Fruit fly (Drosophila melanogaster) whole organism, prepupa: ENCODE measurements around the gene CG2104.

ENCODE experiments used
- CG10631 ChIP-seq: fragments of 200-800 bp; sonication (Bioruptor generic); optimal IDR thresholded peaks from 2 replicates; lab custom pipeline; 2016; ENCODE audit warnings: missing biosample characterization, missing genetic modification characterization
- CG10669 ChIP-seq: fragments of 200-800 bp; sonication (Bioruptor generic); optimal IDR thresholded peaks from 3 replicates; lab custom pipeline; 2018; ENCODE audit warnings: missing biosample characterization, mild to moderate bottlenecking, missing genetic modification characterization, moderate library complexity
- CG11294 ChIP-seq: fragments of 200-800 bp; sonication (Bioruptor generic); IDR thresholded peaks from 2 replicates; pipeline ENCODE4 v1.3.6; 2022; ENCODE audit warnings: missing biosample characterization, missing genetic modification characterization
- CG11762 ChIP-seq: fragments of 200-800 bp; sonication (Bioruptor generic); optimal IDR thresholded peaks from 3 replicates; lab custom pipeline; 2016; ENCODE audit warnings: missing biosample characterization, missing genetic modification characterization; ENCODE audit not compliant: insufficient read depth
- CG11902 ChIP-seq: fragments of 200-800 bp; sonication (Bioruptor generic); optimal IDR thresholded peaks from 3 replicates; lab custom pipeline; 2016; ENCODE audit warnings: missing biosample characterization, missing genetic modification characterization
- CG1621 ChIP-seq: fragments of 200-800 bp; sonication (Bioruptor generic); optimal IDR thresholded peaks from 3 replicates; lab custom pipeline; 2018; ENCODE audit warnings: missing biosample characterization, mild to moderate bottlenecking, missing genetic modification characterization
- CG3032 ChIP-seq: fragments of 200-800 bp; optimal IDR thresholded peaks from 2 replicates; lab custom pipeline; 2019; ENCODE audit warnings: missing biosample characterization, mild to moderate bottlenecking, missing genetic modification characterization, moderate library complexity
- CG31627 ChIP-seq: fragments of 200-800 bp; sonication (Bioruptor generic); optimal IDR thresholded peaks from 3 replicates; lab custom pipeline; 2016; ENCODE audit warnings: missing biosample characterization, missing genetic modification characterization
- CG32006 ChIP-seq: fragments of 200-800 bp; sonication (Bioruptor generic); optimal IDR thresholded peaks from 3 replicates; lab custom pipeline; 2017; ENCODE audit warnings: missing biosample characterization, mild to moderate bottlenecking, missing genetic modification characterization
- CG34406 ChIP-seq: fragments of 200-800 bp; sonication (Bioruptor generic); optimal IDR thresholded peaks from 3 replicates; lab custom pipeline; 2016; ENCODE audit warnings: missing biosample characterization, missing genetic modification characterization
- CG3919 ChIP-seq: fragments of 200-800 bp; sonication (Bioruptor generic); optimal IDR thresholded peaks from 3 replicates; lab custom pipeline; 2016; ENCODE audit warnings: missing biosample characterization, missing genetic modification characterization
- CG6163 ChIP-seq: fragments of 200-800 bp; sonication (Bioruptor generic); IDR thresholded peaks from 3 replicates; pipeline ENCODE4 v1.3.6; 2022; ENCODE audit warnings: missing biosample characterization, missing genetic modification characterization
- CG6808 ChIP-seq: fragments of 200-800 bp; sonication (Bioruptor generic); optimal IDR thresholded peaks from 3 replicates; lab custom pipeline; 2017; ENCODE audit warnings: missing biosample characterization, missing genetic modification characterization, mild to moderate bottlenecking, moderate library complexity, missing genetic modification reagents
- CG8119 ChIP-seq: fragments of 200-800 bp; sonication (Bioruptor generic); IDR thresholded peaks from 3 replicates; pipeline ENCODE4 v1.3.6; 2022; ENCODE audit warnings: missing biosample characterization, missing genetic modification characterization
- CG8319 ChIP-seq: fragments of 200-800 bp; sonication (Bioruptor generic); optimal IDR thresholded peaks from 3 replicates; lab custom pipeline; 2016; ENCODE audit warnings: missing biosample characterization, missing genetic modification characterization
- CG8632 ChIP-seq: fragments of 200-800 bp; sonication (Bioruptor generic); optimal IDR thresholded peaks from 3 replicates; lab custom pipeline; 2016; ENCODE audit warnings: missing biosample characterization, missing genetic modification characterization
- CG9139 ChIP-seq: fragments of 200-800 bp; sonication (Bioruptor generic); optimal IDR thresholded peaks from 3 replicates; lab custom pipeline; 2017; ENCODE audit warnings: missing biosample characterization, mild to moderate bottlenecking, missing genetic modification characterization
- Eip75B ChIP-seq: fragments of 200-800 bp; sonication (Bioruptor generic); optimal IDR thresholded peaks from 3 replicates; lab custom pipeline; 2016; ENCODE audit warnings: missing biosample characterization, missing genetic modification characterization
- Eip93F ChIP-seq: fragments of 200-800 bp; sonication (Bioruptor generic); optimal IDR thresholded peaks from 2 replicates; lab custom pipeline; 2016; ENCODE audit warnings: missing biosample characterization, mild to moderate bottlenecking, missing genetic modification characterization
- Ets21C ChIP-seq: fragments of 200-800 bp; sonication (Bioruptor generic); optimal IDR thresholded peaks from 3 replicates; lab custom pipeline; 2016; ENCODE audit warnings: missing biosample characterization, missing genetic modification characterization
- Ets96B ChIP-seq: fragments of 200-800 bp; optimal IDR thresholded peaks from 2 replicates; lab custom pipeline; 2019; ENCODE audit warnings: missing biosample characterization, mild to moderate bottlenecking, missing genetic modification characterization, moderate library complexity
- Gug ChIP-seq: fragments of 200-800 bp; sonication (Bioruptor generic); IDR thresholded peaks from 2 replicates; pipeline ENCODE4 v1.3.6; 2022; ENCODE audit warnings: missing biosample characterization, missing genetic modification characterization
- Hr4 ChIP-seq: fragments of 200-800 bp; sonication (Bioruptor generic); optimal IDR thresholded peaks from 3 replicates; lab custom pipeline; 2016; ENCODE audit warnings: missing biosample characterization, missing genetic modification characterization
- Lpt ChIP-seq: fragments of 200-800 bp; sonication (Bioruptor generic); optimal IDR thresholded peaks from 3 replicates; lab custom pipeline; 2016; ENCODE audit warnings: missing biosample characterization, missing genetic modification characterization
- Smox ChIP-seq: fragments of 200-800 bp; sonication (Bioruptor generic); optimal IDR thresholded peaks from 3 replicates; lab custom pipeline; 2016; ENCODE audit warnings: missing biosample characterization, missing genetic modification characterization
- Sox14 ChIP-seq: fragments of 200-800 bp; sonication (Bioruptor generic); optimal IDR thresholded peaks from 3 replicates; lab custom pipeline; 2016; ENCODE audit warnings: missing biosample characterization, missing genetic modification characterization
- achi ChIP-seq: fragments of 200-800 bp; sonication (Bioruptor generic); optimal IDR thresholded peaks from 3 replicates; lab custom pipeline; 2016; ENCODE audit warnings: missing biosample characterization, missing genetic modification characterization
- acj6 ChIP-seq: fragments of 200-800 bp; sonication (Bioruptor generic); optimal IDR thresholded peaks from 3 replicates; lab custom pipeline; 2016; ENCODE audit warnings: missing biosample characterization, missing genetic modification characterization
- cyc ChIP-seq: fragments of 200-800 bp; sonication (Bioruptor generic); optimal IDR thresholded peaks from 3 replicates; lab custom pipeline; 2016; ENCODE audit warnings: missing biosample characterization, missing genetic modification characterization
- dac ChIP-seq: fragments of 200-800 bp; sonication (Bioruptor generic); optimal IDR thresholded peaks from 2 replicates; lab custom pipeline; 2017; ENCODE audit warnings: missing biosample characterization, mild to moderate bottlenecking, missing genetic modification characterization
- eg ChIP-seq: fragments of 200-800 bp; sonication (Bioruptor generic); IDR thresholded peaks from 3 replicates; pipeline ENCODE4 v1.3.6; 2022; ENCODE audit warnings: missing biosample characterization, missing genetic modification characterization
- esn ChIP-seq: fragments of 200-800 bp; sonication (Bioruptor generic); optimal IDR thresholded peaks from 2 replicates; lab custom pipeline; 2016; ENCODE audit warnings: missing biosample characterization, mild to moderate bottlenecking, missing genetic modification characterization, moderate library complexity
- fd59A ChIP-seq: fragments of 200-800 bp; sonication (Bioruptor generic); optimal IDR thresholded peaks from 2 replicates; lab custom pipeline; 2017; ENCODE audit warnings: missing biosample characterization, mild to moderate bottlenecking, missing genetic modification characterization, missing genetic modification reagents
- fkh ChIP-seq: fragments of 200-800 bp; sonication (Bioruptor generic); optimal IDR thresholded peaks from 3 replicates; lab custom pipeline; 2017; ENCODE audit warnings: missing biosample characterization, mild to moderate bottlenecking, missing genetic modification characterization, moderate library complexity
- net ChIP-seq: fragments of 200-800 bp; sonication (Bioruptor generic); optimal IDR thresholded peaks from 3 replicates; lab custom pipeline; 2016; ENCODE audit warnings: missing biosample characterization, missing genetic modification characterization
- pdm3 ChIP-seq: fragments of 200-800 bp; sonication (Bioruptor generic); optimal IDR thresholded peaks from 3 replicates; lab custom pipeline; 2016; ENCODE audit warnings: missing biosample characterization, missing genetic modification characterization
- spab ChIP-seq: fragments of 200-800 bp; sonication (Bioruptor generic); optimal IDR thresholded peaks from 2 replicates; lab custom pipeline; 2017; ENCODE audit warnings: missing biosample characterization, mild to moderate bottlenecking, missing genetic modification characterization, missing genetic modification reagents
- svp ChIP-seq: fragments of 200-800 bp; sonication (Bioruptor generic); peaks from one replicate; lab custom pipeline; 2016; ENCODE audit warnings: missing biosample characterization, missing genetic modification characterization

CG2104 gene

DNA sequence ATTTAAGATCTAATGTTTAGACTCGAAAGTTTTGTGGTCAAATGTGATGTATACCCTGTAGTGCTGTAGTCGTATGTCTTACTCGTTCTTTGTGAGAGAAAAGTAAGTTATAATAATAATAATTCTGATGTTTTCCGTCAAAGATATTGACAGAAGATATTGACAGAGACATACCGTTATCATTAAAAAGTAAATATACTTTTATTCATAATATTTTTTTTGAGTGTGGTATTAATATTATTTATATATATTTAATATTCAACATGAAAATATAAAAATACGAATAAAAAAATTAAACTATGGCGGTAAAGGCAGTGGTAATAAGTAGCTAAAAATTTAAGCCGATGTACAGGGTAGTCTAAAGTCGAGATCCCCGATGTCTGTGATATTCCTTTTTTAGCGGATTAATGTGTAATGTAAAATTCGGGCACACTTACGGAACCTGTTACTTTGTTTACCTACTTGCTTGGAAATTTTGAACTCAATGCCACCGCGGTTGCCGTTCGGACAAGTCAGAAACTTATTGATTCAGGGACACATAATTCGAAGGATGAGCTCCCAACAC, 43.3 kb upstream of the CG2104 start, which contains the start of the genes CG2100 and CG1236 (continued):
- TF ChIP-seq CG1621 (tag; lab: Kevin White, UChicago) (peak; percentile 53), achi (GFP tag; lab: Kevin White, UChicago) (peak; percentile 86), Eip93F (peak; percentile 22), Hr4 (peak; percentile 62), CG3919 (GFP tag; lab: Kevin White, UChicago) (peak; percentile 85), cyc (GFP tag; lab: Kevin White, UChicago) (peak; percentile 76), CG8119 (GFP tag; lab: Robert Waterston, UW) (peak; percentile 87), CG11762 (GFP tag; lab: Kevin White, UChicago) (peak; percentile 64), CG10631 (GFP tag; lab: Kevin White, UChicago) (peak; percentile 85), CG34406 (GFP tag; lab: Kevin White, UChicago) (peak; percentile 86), Sox14 (GFP tag; lab: Kevin White, UChicago) (peak; percentile 84), CG32006 (GFP tag; lab: Kevin White, UChicago) (peak; percentile 93), CG10669 (GFP tag; lab: Kevin White, UChicago) (peak; percentile 75), CG31627 (GFP tag; lab: Kevin White, UChicago) (peak; percentile 67), CG9139 (peak; percentile 76), Eip75B (peak; percentile 47), net (GFP tag; lab: Kevin White, UChicago) (peak; percentile 79), eg (no peak; the same call in 1 of the 3 replicates), CG8319 (peak; percentile 56), CG6808 (GFP tag; lab: Kevin White, UChicago) (peak; percentile 78)

- TF ChIP-seq fkh (GFP tag; lab: Kevin White, UChicago), result peak; percentile 56
- TF ChIP-seq CG10669 (GFP tag; lab: Kevin White, UChicago), result no peak
- no peak for TF ChIP-seq dac
- TF ChIP-seq, all 60 proteins: peak for 1
These were observed 40.1 kb upstream of the CG2104 start, which contains the start of gene CG1239 for dm6 chr3R:5733181-5733580. Gene CG1239 (plus strand): TSS chr3R:5733513.

DNA sequence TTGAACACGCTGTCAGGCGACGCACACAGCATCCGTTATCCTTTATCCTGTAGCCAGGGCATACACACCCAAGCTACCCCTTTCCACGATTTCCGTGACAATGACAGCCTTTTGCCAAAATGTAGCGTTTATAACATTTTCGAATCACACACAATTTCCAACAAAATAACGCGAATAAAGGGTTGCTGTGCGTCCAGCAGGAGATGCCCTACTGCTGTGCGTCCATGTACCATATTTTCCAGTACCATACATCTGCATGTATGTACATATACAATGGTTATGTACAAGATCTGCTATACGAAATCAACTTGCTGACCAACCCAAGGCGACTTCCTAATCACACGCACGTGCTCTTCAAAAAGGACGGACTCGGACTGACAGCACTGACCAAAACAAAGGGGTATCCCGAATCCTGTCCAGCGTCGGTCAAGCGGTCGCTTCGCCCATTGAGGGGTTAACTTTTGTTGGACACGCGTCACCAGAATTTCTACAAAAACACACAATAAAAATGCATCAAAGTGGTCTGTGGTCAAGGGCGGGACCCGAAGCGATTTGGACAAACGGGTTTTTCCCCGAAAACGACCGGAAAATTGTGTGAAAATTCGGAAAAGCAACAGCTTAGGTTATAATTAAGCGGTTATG, 34.8 kb upstream of the CG2104 start:
- no peak for TF ChIP-seq Smox (GFP tag; lab: Kevin White, UChicago)
- TF ChIP-seq CG11902 (GFP tag; lab: Kevin White, UChicago), result no peak
- TF ChIP-seq CG6163 (GFP tag; lab: Robert Waterston, UW), result no peak
- TF ChIP-seq pdm3 (GFP tag; lab: Kevin White, UChicago), result no peak
- no peak for TF ChIP-seq CG8119 (GFP tag; lab: Robert Waterston, UW)
- no peak for TF ChIP-seq CG31627 (GFP tag; lab: Kevin White, UChicago)
- TF ChIP-seq esn, result no peak
- no peak for TF ChIP-seq Eip75B
- no peak for TF ChIP-seq spab (GFP tag; lab: Kevin White, UChicago)
- TF ChIP-seq eg, result no peak
- no peak for TF ChIP-seq Ets96B (tag; lab: Kevin White, UChicago)

DNA sequence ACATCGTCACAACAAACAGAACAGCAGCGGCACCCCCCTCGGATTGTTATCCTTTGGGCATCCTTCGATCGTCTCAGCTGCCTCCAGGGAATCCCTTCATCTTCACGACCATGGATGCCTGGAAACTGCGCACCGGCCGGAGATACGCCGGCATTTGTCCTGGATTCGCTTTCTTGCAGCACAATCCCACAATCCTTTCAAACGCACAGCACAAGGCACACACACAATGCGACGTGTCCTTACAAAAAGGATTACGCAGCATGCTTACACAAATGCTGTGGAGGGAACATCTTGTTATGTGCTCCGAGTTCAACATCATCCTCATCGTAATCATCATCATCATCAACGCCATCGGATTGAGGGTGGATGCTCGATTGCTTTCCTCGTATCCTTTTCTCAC, 30.0 kb upstream of the CG2104 start:
- TF ChIP-seq CG8632 (GFP tag; lab: Kevin White, UChicago), result no peak

dm6 chr3R:5716755-5717309, 23.7 kb upstream of the CG2104 start, which contains the start of gene cas:
Gene cas (minus strand): TSS chr3R:5716805.
- TF ChIP-seq achi (GFP tag; lab: Kevin White, UChicago) (no peak), acj6 (GFP tag; lab: Kevin White, UChicago) (no peak), Gug (no peak), Ets96B (tag; lab: Kevin White, UChicago) (no peak), CG11294 (GFP tag; lab: Robert Waterston, UW) (no peak), Lpt (GFP tag; lab: Kevin White, UChicago) (no peak), CG10669 (GFP tag; lab: Kevin White, UChicago) (no peak), Ets21C (no peak), Smox (GFP tag; lab: Kevin White, UChicago) (no peak), CG9139 (no peak), Sox14 (GFP tag; lab: Kevin White, UChicago) (no peak), CG6163 (GFP tag; lab: Robert Waterston, UW) (no peak), fd59A (GFP tag; lab: Kevin White, UChicago) (no peak), CG3032 (no peak), CG3919 (GFP tag; lab: Kevin White, UChicago) (no peak), CG11762 (GFP tag; lab: Kevin White, UChicago) (no peak), svp (GFP tag; lab: Kevin White, UChicago) (no peak)
